Fruit fly (Drosophila melanogaster): ENCODE data around the gene Trs20.

dm6 chr3L:16139131-16139530, 7.7 kb upstream of the Trs20 start:
- no peak for TF ChIP-seq CG9705 (GFP tag; optimal IDR thresholded peaks at IDR 0.05)
- peak; percentile 38 for TF ChIP-seq brk (GFP tag; optimal IDR thresholded peaks at IDR 0.05)
- TF ChIP-seq pan (optimal IDR thresholded peaks at IDR 0.05): no peak
- TF ChIP-seq Vsx2 (GFP tag; optimal IDR thresholded peaks at IDR 0.05; ENCODE audit: partially characterized antibody): no peak
- TF ChIP-seq fru (GFP tag; optimal IDR thresholded peaks at IDR 0.05): no peak
- no peak for TF ChIP-seq Jra (GFP tag; optimal IDR thresholded peaks at IDR 0.05)
- TF ChIP-seq HLH106 (tag; optimal IDR thresholded peaks at IDR 0.05): no peak

Data from whole organism, wandering third instar larva.